Worm (Caenorhabditis elegans) whole organism, midembryonic: ENCODE results near the gene daf-19.

Experiments used
- T22C8.4 ChIP-seq: fragments of 200-800 bp; sonication (Bioruptor generic); IDR thresholded peaks from 2 replicates; pipeline ENCODE4 v1.3.6; 2022; ENCODE audit warnings: missing genetic modification characterization, missing compliant biosample characterization
- cog-1 ChIP-seq: sonication (generic microtip); optimal IDR thresholded peaks from 2 replicates; lab custom pipeline; 2016; ENCODE audit warnings: missing genetic modification characterization, missing compliant biosample characterization
- flt-1 ChIP-seq: fragments of 200-800 bp; sonication (Bioruptor generic); IDR thresholded peaks from 2 replicates; pipeline ENCODE4 v1.3.6; 2022; ENCODE audit warnings: missing genetic modification characterization, missing compliant biosample characterization
- klf-2 ChIP-seq: fragments of 200-800 bp; sonication (Bioruptor generic); conservative IDR thresholded peaks from 2 replicates; pipeline ENCODE4 v1.3.6; 2022; ENCODE audit warnings: missing genetic modification reagents, missing genetic modification characterization, missing compliant biosample characterization
- med-1 ChIP-seq: sonication (generic microtip); optimal IDR thresholded peaks from 2 replicates; lab custom pipeline; 2017; ENCODE audit warnings: missing genetic modification characterization, mild to moderate bottlenecking, missing compliant biosample characterization, antibody characterized with exemption, missing genetic modification reagents; ENCODE audit not compliant: insufficient read depth
- ref-1 ChIP-seq: fragments of 200-800 bp; sonication (Bioruptor generic); conservative IDR thresholded peaks from 2 replicates; pipeline ENCODE4 v1.3.6; 2022; ENCODE audit warnings: missing genetic modification reagents, missing genetic modification characterization, missing compliant biosample characterization
- tab-1 ChIP-seq: fragments of 200-800 bp; sonication (Bioruptor generic); IDR thresholded peaks from 2 replicates; pipeline ENCODE4 v1.3.6; 2022; ENCODE audit warnings: missing genetic modification characterization, missing compliant biosample characterization
- ztf-23 ChIP-seq: fragments of 200-800 bp; sonication (Bioruptor generic); IDR thresholded peaks from 2 replicates; pipeline ENCODE4 v1.3.6; 2022; ENCODE audit warnings: missing genetic modification reagents, missing genetic modification characterization, missing compliant biosample characterization
- ztf-29 ChIP-seq: fragments of 200-800 bp; sonication (Bioruptor generic); IDR thresholded peaks from 2 replicates; pipeline ENCODE4 v1.3.6; 2022; ENCODE audit warnings: missing genetic modification reagents, missing genetic modification characterization, missing compliant biosample characterization

Gene daf-19

DNA sequence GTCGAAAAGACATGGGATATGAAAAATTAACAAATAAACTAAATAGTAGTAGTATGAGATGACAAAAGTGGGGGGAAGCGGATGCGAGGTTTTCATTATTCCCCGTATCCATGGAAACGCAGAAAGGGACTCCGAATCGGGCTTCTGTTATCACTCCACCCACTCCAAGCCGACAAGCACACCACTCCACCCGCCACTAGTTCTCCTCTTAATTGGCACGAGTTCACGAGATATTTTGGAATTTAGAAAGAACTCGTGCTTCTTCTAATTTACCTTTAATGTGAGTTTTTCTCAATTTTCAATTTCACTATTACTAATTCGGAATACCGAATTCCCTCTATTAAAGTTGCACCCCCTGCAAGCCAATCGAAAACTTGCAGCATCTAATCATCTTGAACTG is 2.8 kb downstream of the daf-19 start:
- TF ChIP-seq flt-1 (GFP tag; lab: Robert Waterston, UW) (no peak), ztf-29 (GFP tag; lab: Robert Waterston, UW) (no peak)

DNA sequence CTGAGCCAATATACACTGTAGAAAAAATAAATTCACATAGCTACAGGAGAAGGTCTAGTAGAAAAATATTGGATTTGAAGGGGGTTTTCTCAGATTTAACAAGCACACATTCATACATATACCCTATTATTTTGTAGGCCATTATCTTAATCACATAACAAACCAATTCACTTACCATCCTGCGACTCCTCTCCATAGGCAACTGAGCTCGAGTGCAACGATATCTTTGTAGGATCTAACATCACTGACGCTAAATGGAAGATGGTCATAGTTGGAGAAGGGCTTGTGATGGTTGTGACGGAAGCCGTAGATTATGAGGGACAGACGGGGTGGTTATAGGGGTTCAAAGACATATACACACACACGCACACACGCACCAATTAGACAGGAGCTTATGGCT is 5.0 kb downstream of the daf-19 start:
- TF ChIP-seq ztf-23 (GFP tag; lab: Robert Waterston, UW), result no peak
- no peak for TF ChIP-seq T22C8.4 (GFP tag; lab: Robert Waterston, UW)
- TF ChIP-seq ztf-29 (GFP tag; lab: Robert Waterston, UW), result no peak
- TF ChIP-seq flt-1 (GFP tag; lab: Robert Waterston, UW), result no peak
- no peak for TF ChIP-seq ref-1 (GFP tag; lab: Robert Waterston, UW)
- no peak for TF ChIP-seq med-1 (GFP tag; lab: Kevin White, UChicago)
- TF ChIP-seq tab-1 (GFP tag; lab: Robert Waterston, UW), result no peak
- TF ChIP-seq cog-1, result no peak
- TF ChIP-seq klf-2 (GFP tag; lab: Robert Waterston, UW), result no peak

DNA sequence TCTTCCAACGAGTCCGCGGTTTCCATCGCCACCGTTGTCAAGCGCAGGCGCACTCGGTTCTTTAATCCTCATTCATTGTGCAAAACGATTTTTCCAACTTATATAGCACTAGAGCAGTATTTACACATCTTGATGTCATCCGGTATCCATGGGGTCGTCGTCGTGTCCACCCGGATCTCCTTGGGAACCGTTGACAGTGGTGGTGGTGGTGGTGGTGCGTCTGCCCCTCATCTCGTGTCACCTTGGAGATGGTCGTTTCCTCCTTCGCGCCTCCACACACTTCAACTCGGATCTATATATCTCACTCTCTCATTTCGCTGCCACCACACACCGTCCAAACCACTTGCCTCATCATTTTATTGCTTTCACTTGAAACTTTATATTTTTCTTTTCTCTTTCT is 6.4 kb downstream of the daf-19 start:
- TF ChIP-seq flt-1 (GFP tag; lab: Robert Waterston, UW) (peak; percentile 51; the same call in 1 of the 2 replicates), klf-2 (GFP tag; lab: Robert Waterston, UW) (no peak)

DNA sequence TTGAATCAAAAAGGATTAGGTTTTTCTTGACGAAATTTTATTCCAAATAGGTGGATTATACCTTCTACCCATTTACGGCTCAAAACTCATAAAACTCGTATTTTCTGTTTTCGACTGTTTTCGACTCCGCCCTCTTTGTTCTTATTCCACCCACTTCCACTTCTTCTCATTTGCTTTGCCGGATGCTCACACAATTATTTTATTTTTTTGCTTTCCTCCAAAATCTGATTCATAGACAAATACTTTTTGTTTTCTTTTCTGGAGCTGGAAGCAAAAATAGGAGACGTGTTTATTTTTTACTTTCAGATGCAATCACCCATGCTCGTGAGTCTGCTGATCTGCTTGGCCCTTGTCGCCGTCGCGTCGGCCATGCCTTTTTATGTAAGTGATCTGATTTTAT is 14.0 kb downstream of the daf-19 start, which contains the start of gene nlp-63:
Gene nlp-63, plus strand, starts transcription at position 301 of the 400 bp plus-strand sequence.
- no peak for TF ChIP-seq ref-1 (GFP tag; lab: Robert Waterston, UW)
- TF ChIP-seq ztf-29 (GFP tag; lab: Robert Waterston, UW), result no peak
- TF ChIP-seq tab-1 (GFP tag; lab: Robert Waterston, UW), result no peak
- TF ChIP-seq flt-1 (GFP tag; lab: Robert Waterston, UW), result no peak

DNA sequence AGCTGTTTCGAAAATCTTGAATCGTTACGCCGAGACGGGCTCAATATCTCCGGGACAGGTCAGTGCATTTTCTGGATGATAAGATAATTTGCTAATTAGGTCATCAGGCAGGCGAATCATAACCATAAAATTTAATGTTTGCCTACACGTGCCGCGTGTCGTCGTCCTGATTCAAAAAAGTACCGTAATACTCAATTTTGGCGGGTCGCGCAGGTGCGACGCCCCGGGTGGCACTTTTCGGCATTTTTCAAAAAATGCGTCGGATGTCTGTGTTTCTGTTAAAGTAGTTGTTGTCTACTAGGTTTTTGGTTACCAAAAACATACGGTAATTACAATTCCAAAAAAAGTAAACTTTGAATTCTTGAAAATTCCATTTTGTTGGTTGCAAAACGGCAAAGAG is 21.6 kb downstream of the daf-19 start:
- TF ChIP-seq ztf-23 (GFP tag; lab: Robert Waterston, UW), result no peak
- no peak for TF ChIP-seq med-1 (GFP tag; lab: Kevin White, UChicago)

DNA sequence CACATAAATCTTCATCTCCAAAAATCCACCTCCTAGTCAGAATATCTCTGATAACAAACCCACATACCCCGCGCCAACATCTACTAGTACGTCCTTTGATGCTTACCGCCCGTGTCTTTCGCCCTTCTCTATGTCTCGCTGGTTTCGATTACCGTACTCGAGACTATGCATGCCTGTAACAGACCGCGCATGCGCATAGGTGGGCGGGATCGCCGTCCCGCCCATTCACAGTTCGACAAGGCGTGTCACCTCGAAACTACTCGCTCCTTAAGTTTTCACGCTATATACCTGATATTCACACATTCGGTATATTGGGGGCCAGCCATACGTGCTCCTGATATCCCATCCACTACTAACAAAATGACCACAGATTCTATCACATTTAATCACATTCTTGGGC is 22.7 kb downstream of the daf-19 start, which contains the start of gene pax-3:
Gene pax-3, plus strand, starts transcription at position 83 of the 400 bp plus-strand sequence.
- TF ChIP-seq ztf-23 (GFP tag; lab: Robert Waterston, UW) (no peak), flt-1 (GFP tag; lab: Robert Waterston, UW) (no peak), tab-1 (GFP tag; lab: Robert Waterston, UW) (no peak), med-1 (GFP tag; lab: Kevin White, UChicago) (no peak), klf-2 (GFP tag; lab: Robert Waterston, UW) (no peak), ref-1 (GFP tag; lab: Robert Waterston, UW) (no peak), ztf-29 (GFP tag; lab: Robert Waterston, UW) (no peak)

DNA sequence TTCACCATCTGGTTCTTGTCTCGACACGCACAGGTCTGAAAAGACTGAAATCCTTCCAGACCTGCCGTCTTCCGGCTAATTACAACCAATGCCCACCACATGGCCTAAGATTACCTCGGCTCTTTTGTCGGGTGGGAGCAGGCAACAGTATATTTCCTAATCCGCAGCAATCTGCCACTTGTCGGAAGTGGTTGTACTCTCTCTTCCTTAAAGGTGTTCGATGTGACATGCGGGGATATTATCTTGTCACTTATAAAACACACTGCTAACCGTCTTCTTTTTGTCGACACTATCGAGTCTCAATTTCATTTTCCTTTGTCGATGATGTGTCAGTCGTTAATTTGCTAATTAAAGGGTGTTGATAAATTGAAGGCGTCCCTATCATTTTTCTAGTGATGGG is 25.1 kb downstream of the daf-19 start, which contains the start of gene F27E5.3:
Gene F27E5.3, minus strand, starts transcription at position 101 of the 400 bp plus-strand sequence.
- TF ChIP-seq tab-1 (GFP tag; lab: Robert Waterston, UW) (no peak), cog-1 (no peak), ztf-29 (GFP tag; lab: Robert Waterston, UW) (no peak), ztf-23 (GFP tag; lab: Robert Waterston, UW) (no peak)

DNA sequence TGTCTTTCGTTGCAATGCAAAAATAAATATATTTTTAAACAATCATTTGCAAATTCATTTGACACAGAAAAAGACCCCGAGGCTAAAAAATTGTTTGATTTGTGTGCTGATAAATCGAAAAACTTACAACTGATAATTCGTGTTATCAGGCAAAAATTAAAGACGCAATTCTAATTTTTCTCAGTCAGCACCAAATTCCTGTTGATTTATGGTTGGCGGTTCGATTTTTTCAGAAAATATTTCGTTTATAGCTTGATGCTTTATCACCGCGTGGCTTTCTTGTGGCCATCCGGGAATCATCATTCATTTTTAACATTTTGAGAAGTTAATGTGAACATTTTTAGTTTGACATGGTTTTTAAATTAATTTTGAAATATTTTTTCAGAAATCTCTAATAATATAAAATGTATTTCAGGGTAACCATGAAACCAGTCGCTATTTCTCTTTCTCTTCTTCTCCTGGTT is 29.9 kb downstream of the daf-19 start, which contains the start of gene asah-2:
Gene asah-2, plus strand, starts transcription at position 414 of the 464 bp plus-strand sequence.
- TF ChIP-seq tab-1 (GFP tag; lab: Robert Waterston, UW) (no peak), ref-1 (GFP tag; lab: Robert Waterston, UW) (no peak), T22C8.4 (GFP tag; lab: Robert Waterston, UW) (no peak), med-1 (GFP tag; lab: Kevin White, UChicago) (no peak), cog-1 (no peak), flt-1 (GFP tag; lab: Robert Waterston, UW) (no peak), klf-2 (GFP tag; lab: Robert Waterston, UW) (no peak), ztf-29 (GFP tag; lab: Robert Waterston, UW) (no peak), ztf-23 (GFP tag; lab: Robert Waterston, UW) (no peak)

DNA sequence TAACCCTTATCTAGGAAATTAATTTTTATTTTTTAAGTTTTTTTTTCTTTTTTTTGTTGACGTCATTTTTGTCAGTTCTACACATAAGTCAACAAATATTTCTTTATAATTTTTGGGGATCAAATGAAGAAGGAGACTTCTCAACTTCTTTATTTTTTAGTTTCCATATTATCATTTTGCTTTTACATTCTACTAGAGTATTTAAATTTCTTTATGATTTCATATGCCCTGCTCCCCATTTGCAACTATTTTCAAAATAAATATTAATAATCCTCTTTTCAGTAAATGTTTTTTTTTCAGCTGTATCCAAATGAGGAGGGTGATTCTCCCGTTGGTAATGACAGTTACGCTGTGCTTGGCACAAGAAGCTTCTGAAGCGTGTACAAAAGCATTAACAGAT is 31.8 kb downstream of the daf-19 start, which contains the start of gene phg-1:
Gene phg-1, plus strand, starts transcription at position 301 of the 400 bp plus-strand sequence.
- TF ChIP-seq tab-1 (GFP tag; lab: Robert Waterston, UW), result no peak
- TF ChIP-seq ztf-29 (GFP tag; lab: Robert Waterston, UW), result no peak
- TF ChIP-seq ztf-23 (GFP tag; lab: Robert Waterston, UW), result no peak

DNA sequence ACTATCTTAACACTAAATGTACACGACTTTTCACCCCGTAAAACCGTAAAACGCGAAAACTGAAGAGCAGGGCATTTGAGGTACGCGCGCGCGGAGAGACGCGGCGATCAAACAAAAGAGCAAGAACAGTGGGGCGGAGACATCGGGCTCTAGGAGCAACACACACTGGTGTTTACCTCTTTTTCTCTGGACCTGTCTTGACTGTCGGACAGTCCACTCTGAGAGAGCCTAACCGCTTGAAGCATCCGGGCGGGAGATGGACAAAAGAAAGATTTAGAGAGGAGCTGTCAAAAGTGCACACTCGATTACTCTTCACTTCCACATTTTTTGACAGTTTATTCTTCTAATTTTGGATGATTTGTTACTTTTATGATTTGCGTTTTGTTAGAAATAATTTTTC is 32.4 kb downstream of the daf-19 start:
- no peak for TF ChIP-seq cog-1
- no peak for TF ChIP-seq ref-1 (GFP tag; lab: Robert Waterston, UW)

DNA sequence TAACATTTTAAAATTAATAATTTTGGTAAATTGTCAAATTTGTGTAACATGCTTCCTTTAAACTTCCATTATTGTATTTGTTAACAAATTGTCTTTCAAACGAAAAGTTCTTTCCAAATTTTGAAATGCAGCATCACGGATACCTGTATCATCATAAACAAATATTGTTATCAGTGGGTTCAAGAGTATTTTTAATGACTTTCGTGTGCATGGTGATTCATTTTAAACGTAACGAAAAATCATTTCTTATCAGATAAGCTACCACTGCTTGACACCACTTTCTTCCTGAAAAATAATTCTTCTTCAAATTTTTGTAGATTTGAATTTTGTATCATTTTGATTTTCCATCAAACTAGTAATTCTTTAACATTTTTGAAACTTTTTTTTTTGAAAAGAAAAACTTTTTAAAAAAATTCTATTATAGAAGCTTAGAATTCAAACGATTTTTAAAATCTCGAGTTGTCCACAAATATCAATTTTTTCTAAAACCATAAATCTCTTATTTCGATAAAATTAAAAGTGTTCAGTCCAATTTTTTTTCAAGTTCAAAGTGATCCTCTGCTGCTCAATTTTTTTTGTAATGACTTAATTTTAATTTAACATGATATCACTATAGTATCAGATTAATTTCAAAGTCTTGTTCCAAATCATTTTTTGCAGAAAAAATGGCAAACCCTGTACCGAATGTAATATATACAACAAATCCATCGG is 34.7 kb downstream of the daf-19 start, which contains the start of gene F27E5.9:
Gene F27E5.9, plus strand, starts transcription at position 661 of the 711 bp plus-strand sequence.
- no peak for TF ChIP-seq tab-1 (GFP tag; lab: Robert Waterston, UW)
